Worm (Caenorhabditis elegans) whole organism, early embryonic: ENCODE data around the gene R02C2.7.

ENCODE experiments used
- B0310.2 ChIP-seq: sonication (generic microtip); optimal IDR thresholded peaks from 2 replicates; lab custom pipeline; 2016; ENCODE audit warnings: mild to moderate bottlenecking, missing genetic modification characterization, missing compliant biosample characterization
- F13C5.2 ChIP-seq: sonication (generic microtip); optimal IDR thresholded peaks from 2 replicates; lab custom pipeline; 2017; ENCODE audit warnings: mild to moderate bottlenecking, missing genetic modification characterization, inconsistent platforms, missing compliant biosample characterization
- aly-1 ChIP-seq: sonication (generic microtip); optimal IDR thresholded peaks from 2 replicates; lab custom pipeline; 2016; ENCODE audit warnings: missing genetic modification characterization, missing compliant biosample characterization
- ama-1 ChIP-seq: fragments of 150-350 bp; optimal IDR thresholded peaks from 2 replicates; lab custom pipeline; 2014
- ceh-13 ChIP-seq: fragments of 200-800 bp; sonication (Bioruptor generic); optimal IDR thresholded peaks from 2 replicates; lab custom pipeline; 2018; ENCODE audit warnings: mild to moderate bottlenecking, missing genetic modification characterization, missing compliant biosample characterization
- ceh-36 ChIP-seq: sonication (generic microtip); optimal IDR thresholded peaks from 2 replicates; lab custom pipeline; 2016; ENCODE audit warnings: missing genetic modification characterization, inconsistent platforms, missing compliant biosample characterization
- hmg-4 ChIP-seq: fragments of 200-800 bp; sonication (Bioruptor generic); optimal IDR thresholded peaks from 2 replicates; lab custom pipeline; 2018; ENCODE audit warnings: mild to moderate bottlenecking, missing genetic modification characterization, missing compliant biosample characterization
- tbx-11 ChIP-seq: fragments of 200-800 bp; sonication (Bioruptor generic); IDR thresholded peaks from 2 replicates; pipeline ENCODE4 v1.3.6; 2022; ENCODE audit warnings: missing genetic modification characterization, missing compliant biosample characterization
- tra-4 ChIP-seq: sonication (generic microtip); optimal IDR thresholded peaks from 2 replicates; lab custom pipeline; 2017; ENCODE audit warnings: missing genetic modification characterization, missing compliant biosample characterization

DNA sequence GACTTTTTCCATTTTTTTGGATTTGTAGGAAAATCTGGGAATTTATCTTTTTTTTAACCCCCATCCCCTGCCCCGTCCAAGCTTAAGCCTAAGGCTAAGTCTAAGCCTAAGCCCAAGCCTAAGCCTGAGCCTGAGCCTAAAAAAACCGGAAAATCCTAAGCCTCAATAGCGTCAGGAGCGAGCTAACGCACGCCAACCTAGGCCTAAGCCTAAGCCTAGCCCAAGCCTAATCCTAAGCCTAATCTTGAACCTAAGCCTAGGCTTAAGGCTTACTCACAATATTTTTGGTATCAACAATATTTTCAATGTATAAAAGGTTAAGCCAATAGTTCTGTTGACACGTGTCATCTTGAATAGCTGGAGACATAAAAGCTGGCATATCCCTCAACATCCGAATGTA is 6.2 kb upstream of the R02C2.7 start:
- peak; percentile 55 for TF ChIP-seq ceh-36 (tag; lab: Kevin White, UChicago)
- no peak for TF ChIP-seq B0310.2 (tag; lab: Kevin White, UChicago)
- no peak for TF ChIP-seq ama-1
- TF ChIP-seq aly-1: no peak
- no peak for TF ChIP-seq hmg-4
- TF ChIP-seq tra-4: no peak
- TF ChIP-seq tbx-11 (GFP tag; lab: Robert Waterston, UW): no peak
- TF ChIP-seq F13C5.2 (tag; lab: Kevin White, UChicago): no peak
- TF ChIP-seq ceh-13: no peak
